Worm (Caenorhabditis elegans) whole organism, young adult: ENCODE results near the gene F28H7.7.
A peak's percentile ranks its signal among the peaks of the same experiment; 100 is the strongest.

ENCODE experiments used
- B0019.2 ChIP-seq: fragments of 200-800 bp; sonication (Bioruptor generic); conservative IDR thresholded peaks from 2 replicates; pipeline ENCODE4 v1.3.6; 2022; ENCODE audit warnings: missing genetic modification reagents, missing genetic modification characterization, missing compliant biosample characterization
- B0035.1 ChIP-seq: sonication (generic microtip); optimal IDR thresholded peaks from 2 replicates; lab custom pipeline; 2016; ENCODE audit warnings: missing genetic modification characterization, mild to moderate bottlenecking, missing compliant biosample characterization, missing genotype, missing genetic modification reagents
- F23B12.7 ChIP-seq: sonication (generic microtip); optimal IDR thresholded peaks from 2 replicates; lab custom pipeline; 2017; ENCODE audit warnings: missing genetic modification characterization, mild to moderate bottlenecking, missing compliant biosample characterization, antibody characterized with exemption, moderate library complexity; ENCODE audit not compliant: insufficient read depth
- F39B2.1 ChIP-seq: fragments of 200-800 bp; sonication (Bioruptor generic); IDR thresholded peaks from 2 replicates; pipeline ENCODE4 v1.3.6; 2022; ENCODE audit warnings: missing genetic modification reagents, missing genetic modification characterization, missing compliant biosample characterization
- F49E8.2 ChIP-seq: sonication (generic microtip); optimal IDR thresholded peaks from 3 replicates; lab custom pipeline; 2017; ENCODE audit warnings: missing genetic modification characterization, mild to moderate bottlenecking, missing compliant biosample characterization, antibody characterized with exemption, moderate library complexity; ENCODE audit not compliant: insufficient read depth
- F55B11.4 ChIP-seq: sonication (generic microtip); optimal IDR thresholded peaks from 2 replicates; lab custom pipeline; 2016; ENCODE audit warnings: missing compliant biosample characterization, missing genetic modification characterization, borderline replicate concordance; ENCODE audit not compliant: insufficient read depth
- T26A5.8 ChIP-seq: sonication (generic microtip); optimal IDR thresholded peaks from 2 replicates; lab custom pipeline; 2016; ENCODE audit warnings: missing genetic modification characterization, missing compliant biosample characterization
- Y53G8AR.9 ChIP-seq: fragments of 200-800 bp; sonication (Bioruptor generic); conservative IDR thresholded peaks from 2 replicates; pipeline ENCODE4 v1.3.6; 2022; ENCODE audit warnings: missing genetic modification reagents, missing genetic modification characterization, missing compliant biosample characterization
- Y79H2A.3 ChIP-seq: fragments of 200-800 bp; sonication (Bioruptor generic); conservative IDR thresholded peaks from 2 replicates; pipeline ENCODE4 v1.3.6; 2022; ENCODE audit warnings: missing genetic modification reagents, missing genetic modification characterization, missing compliant biosample characterization
- bed-2 ChIP-seq: fragments of 200-800 bp; sonication (Bioruptor generic); IDR thresholded peaks from 2 replicates; pipeline ENCODE4 v1.3.6; 2022; ENCODE audit warnings: missing genetic modification reagents, missing genetic modification characterization, missing compliant biosample characterization
- ceh-27 ChIP-seq: fragments of 200-800 bp; sonication (Bioruptor generic); optimal IDR thresholded peaks from 2 replicates; lab custom pipeline; 2018; ENCODE audit warnings: mild to moderate bottlenecking, missing genetic modification characterization, moderate library complexity, missing compliant biosample characterization
- ceh-40 ChIP-seq: fragments of 200-800 bp; sonication (Bioruptor generic); IDR thresholded peaks from 2 replicates; pipeline ENCODE4 v1.3.6; 2022; ENCODE audit warnings: missing genetic modification characterization, missing compliant biosample characterization
- ceh-58 ChIP-seq: fragments of 200-800 bp; sonication (Bioruptor generic); IDR thresholded peaks from 2 replicates; pipeline ENCODE4 v1.3.6; 2022; ENCODE audit warnings: missing genetic modification characterization, missing compliant biosample characterization
- chd-7 ChIP-seq: sonication (generic microtip); optimal IDR thresholded peaks from 2 replicates; lab custom pipeline; 2016; ENCODE audit warnings: mild to moderate bottlenecking, missing genetic modification characterization, moderate library complexity, missing compliant biosample characterization
- die-1 ChIP-seq: sonication (generic microtip); optimal IDR thresholded peaks from 2 replicates; lab custom pipeline; 2016; ENCODE audit warnings: missing genotype, mild to moderate bottlenecking, missing genetic modification characterization, missing compliant biosample characterization
- dpl-1 ChIP-seq: fragments of 150-350 bp; optimal IDR thresholded peaks from 2 replicates; lab custom pipeline; 2014; ENCODE audit warnings: missing biosample characterization, missing genetic modification reagents, missing genetic modification characterization
- egl-44 ChIP-seq: fragments of 200-800 bp; sonication (Bioruptor generic); IDR thresholded peaks from 2 replicates; pipeline ENCODE4 v1.3.6; 2022; ENCODE audit warnings: missing genetic modification reagents, missing genetic modification characterization, missing compliant biosample characterization
- him-1 ChIP-seq: sonication (generic microtip); optimal IDR thresholded peaks from 2 replicates; lab custom pipeline; 2016; ENCODE audit warnings: missing genotype, missing genetic modification reagents, missing genetic modification characterization, missing compliant biosample characterization
- lin-40 ChIP-seq: sonication (generic microtip); optimal IDR thresholded peaks from 2 replicates; lab custom pipeline; 2016; ENCODE audit warnings: missing genetic modification characterization, mild to moderate bottlenecking, missing compliant biosample characterization, missing genotype, missing genetic modification reagents
- lin-54 ChIP-seq: fragments of 200-800 bp; sonication (Bioruptor generic); optimal IDR thresholded peaks from 2 replicates; lab custom pipeline; 2018; ENCODE audit warnings: mild to moderate bottlenecking, missing genetic modification characterization, missing compliant biosample characterization
- lsy-27 ChIP-seq: sonication (generic microtip); optimal IDR thresholded peaks from 2 replicates; lab custom pipeline; 2017; ENCODE audit warnings: missing genetic modification characterization, mild to moderate bottlenecking, missing compliant biosample characterization, antibody characterized with exemption, missing genotype, borderline replicate concordance; ENCODE audit not compliant: insufficient read depth
- mel-28 ChIP-seq: sonication (generic microtip); optimal IDR thresholded peaks from 2 replicates; lab custom pipeline; 2016; ENCODE audit warnings: borderline replicate concordance, mild to moderate bottlenecking, missing genetic modification characterization, missing compliant biosample characterization
- mxl-1 ChIP-seq: sonication (generic microtip); optimal IDR thresholded peaks from 2 replicates; lab custom pipeline; 2016; ENCODE audit warnings: missing genetic modification characterization, missing compliant biosample characterization
- nfya-1 ChIP-seq: sonication (generic microtip); optimal IDR thresholded peaks from 2 replicates; lab custom pipeline; 2017; ENCODE audit warnings: antibody characterized with exemption, missing compliant biosample characterization, missing genetic modification characterization, borderline replicate concordance; ENCODE audit not compliant: insufficient read depth
- nhr-80 ChIP-seq: sonication (generic microtip); optimal IDR thresholded peaks from 2 replicates; lab custom pipeline; 2016; ENCODE audit warnings: missing genetic modification characterization, missing compliant biosample characterization
- nhr-90 ChIP-seq: sonication (generic microtip); optimal IDR thresholded peaks from 2 replicates; lab custom pipeline; 2016; ENCODE audit warnings: missing genotype, mild to moderate bottlenecking, missing genetic modification characterization, missing compliant biosample characterization
- rpc-1 ChIP-seq, 2 experiments: fragments of 150-350 bp in 1 of 2; sonication (generic microtip) in 1 of 2; optimal IDR thresholded peaks; 2 replicates each; lab custom pipeline; 2014 to 2018; ENCODE audit warnings: missing biosample characterization in 1 of 2, missing genetic modification characterization in 1 of 2, missing genetic modification reagents in 1 of 2, missing genotype in 1 of 2
- snpc-1.3 ChIP-seq: sonication (generic microtip); optimal IDR thresholded peaks from 2 replicates; lab custom pipeline; 2017; ENCODE audit warnings: missing genetic modification characterization, mild to moderate bottlenecking, missing compliant biosample characterization, antibody characterized with exemption, moderate library complexity, missing genotype, missing genetic modification reagents; ENCODE audit not compliant: insufficient read depth
- zfh-2 ChIP-seq: fragments of 200-800 bp; sonication (Bioruptor generic); conservative IDR thresholded peaks from 2 replicates; pipeline ENCODE4 v1.3.6; 2022; ENCODE audit warnings: missing genetic modification reagents, missing genetic modification characterization, missing compliant biosample characterization
- ztf-18 ChIP-seq: sonication (generic microtip); optimal IDR thresholded peaks from 2 replicates; lab custom pipeline; 2016; ENCODE audit warnings: missing genotype, mild to moderate bottlenecking, missing genetic modification characterization, missing compliant biosample characterization
- ztf-28 ChIP-seq: fragments of 200-800 bp; sonication (Bioruptor generic); IDR thresholded peaks from 2 replicates; pipeline ENCODE4 v1.3.6; 2022; ENCODE audit warnings: missing genetic modification reagents, missing genetic modification characterization, missing compliant biosample characterization
- ztf-6 ChIP-seq: fragments of 200-800 bp; sonication (Bioruptor generic); IDR thresholded peaks from 2 replicates; pipeline ENCODE4 v1.3.6; 2022; ENCODE audit warnings: missing genetic modification reagents, missing genetic modification characterization, missing compliant biosample characterization

The F28H7.7 gene

DNA sequence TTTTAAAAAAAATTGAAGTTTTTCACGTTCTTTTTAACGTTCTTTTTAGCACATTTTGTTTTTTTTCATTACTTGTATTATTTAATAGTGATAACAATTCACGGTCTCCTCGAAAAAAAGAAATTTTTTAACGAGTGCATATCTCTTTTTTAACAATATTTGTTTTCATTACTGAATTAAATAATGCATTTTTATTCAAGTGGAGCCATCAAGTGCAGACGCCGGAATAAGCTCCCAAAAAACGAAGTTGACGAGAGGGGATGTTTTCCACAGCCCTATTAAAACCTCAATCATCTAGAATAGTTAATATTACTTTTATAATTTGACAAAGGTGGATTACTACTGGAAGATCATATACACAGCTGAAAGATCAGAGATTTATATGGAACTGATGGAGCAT, 2.7 kb upstream of the F28H7.7 start, which contains the start of gene irld-6:
irld-6 (minus strand) TSS at position 101 of the 400 bp plus-strand sequence.
- TF ChIP-seq ceh-27 (GFP tag; lab: Kevin White, UChicago) (no peak), ztf-6 (GFP tag; lab: Robert Waterston, UW) (no peak), mxl-1 (tag; lab: Kevin White, UChicago) (no peak), him-1 (tag; lab: Kevin White, UChicago) (no peak), lsy-27 (no peak), mel-28 (tag; lab: Kevin White, UChicago) (no peak), F39B2.1 (GFP tag; lab: Robert Waterston, UW) (no peak), ztf-28 (GFP tag; lab: Robert Waterston, UW) (no peak), lin-54 (GFP tag; lab: Kevin White, UChicago) (no peak), nfya-1 (tag; lab: Kevin White, UChicago) (no peak), chd-7 (tag; lab: Kevin White, UChicago) (no peak), F55B11.4 (tag; lab: Kevin White, UChicago) (no peak), snpc-1.3 (tag; lab: Kevin White, UChicago) (no peak), ztf-18 (tag; lab: Kevin White, UChicago) (no peak), Y79H2A.3 (GFP tag; lab: Robert Waterston, UW) (no peak), zfh-2 (GFP tag; lab: Robert Waterston, UW) (no peak), bed-2 (GFP tag; lab: Robert Waterston, UW) (no peak), ceh-40 (GFP tag; lab: Robert Waterston, UW) (no peak), B0019.2 (GFP tag; lab: Robert Waterston, UW) (no peak)

DNA sequence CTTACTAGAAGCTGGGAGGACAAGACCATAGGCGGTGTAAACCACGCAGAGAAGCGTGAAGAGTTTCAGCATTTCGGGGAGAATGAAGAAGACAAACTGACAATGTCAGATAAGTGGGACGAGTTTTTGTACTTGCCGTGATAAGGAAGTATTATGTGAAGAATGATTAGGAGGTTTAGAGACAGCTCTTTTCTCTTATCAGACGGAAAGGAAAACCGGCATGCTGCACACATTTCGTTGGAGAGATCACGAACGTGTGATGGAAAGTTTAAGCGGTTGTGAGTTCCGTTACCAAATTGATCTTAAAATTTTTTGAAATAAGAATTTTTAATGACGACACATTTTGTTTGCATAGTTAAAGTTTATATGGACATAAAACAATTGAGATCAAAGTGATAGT, 3.3 kb downstream of the F28H7.7 start, which contains the start of gene F28H7.3:
F28H7.3 (minus strand) TSS at position 159 of the 400 bp plus-strand sequence.
- peak; percentile 90 for TF ChIP-seq nhr-80
- TF ChIP-seq Y53G8AR.9 (GFP tag; lab: Robert Waterston, UW), result no peak
- TF ChIP-seq, all 124 proteins: peak for 1

DNA sequence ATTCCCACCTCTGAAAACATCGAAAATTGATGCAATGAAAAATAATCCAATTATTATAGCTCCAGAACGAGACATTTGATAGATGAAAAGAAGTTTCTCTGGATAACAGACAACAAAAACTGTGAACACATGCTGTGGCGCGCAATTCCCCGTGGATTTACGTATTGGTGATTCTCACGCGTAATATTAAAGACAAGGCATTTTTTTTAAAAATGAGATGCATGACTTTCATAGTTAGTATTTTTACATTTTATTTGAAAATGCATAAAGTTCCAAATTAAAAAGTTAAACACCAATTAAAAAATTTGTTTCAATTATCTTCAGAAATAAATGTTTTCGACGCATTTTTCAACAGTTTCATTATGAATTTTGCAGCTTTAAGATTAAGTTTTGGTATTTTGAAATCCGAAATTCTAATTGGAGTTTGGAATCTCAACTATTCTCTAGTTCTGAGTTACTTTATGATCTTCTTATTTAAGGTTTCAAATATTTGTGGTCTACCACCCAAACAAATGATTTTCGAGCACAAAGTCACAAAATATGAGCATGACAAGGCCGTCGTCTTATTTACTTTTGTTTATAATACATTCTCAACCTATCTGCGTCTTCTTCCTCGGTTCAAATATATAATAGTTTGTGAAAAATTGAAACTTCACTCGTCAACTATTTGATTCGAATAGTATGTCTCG, 6.5 kb downstream of the F28H7.7 start, which contains the start of the genes selt-1.2 and F28H7.2:
selt-1.2 (minus strand) TSS at position 101 of the 689 bp plus-strand sequence.
F28H7.2 (plus strand) TSS at position 639 of the 689 bp plus-strand sequence.
- TF ChIP-seq die-1 (no peak), F49E8.2 (tag; lab: Kevin White, UChicago) (no peak), rpc-1 (optimal IDR thresholded peaks at IDR 0.05; lab: Kevin White, UChicago) (no peak), rpc-1 (tag; optimal IDR thresholded peaks at IDR 0.05; lab: Kevin White, UChicago) (no peak), F23B12.7 (tag; lab: Kevin White, UChicago) (no peak), nhr-90 (tag; lab: Kevin White, UChicago) (no peak), lsy-27 (no peak), F39B2.1 (GFP tag; lab: Robert Waterston, UW) (no peak), B0035.1 (tag; lab: Kevin White, UChicago) (no peak), ceh-58 (GFP tag; lab: Robert Waterston, UW) (no peak), dpl-1 (GFP tag; lab: Kevin White, UChicago) (no peak), egl-44 (GFP tag; lab: Robert Waterston, UW) (no peak), lin-40 (tag; lab: Kevin White, UChicago) (no peak), T26A5.8 (no peak)
